Fruit fly (Drosophila melanogaster) whole organism, prepupa: Measurements from ENCODE around the gene BOD1.

Experiments used
- Blimp-1 ChIP-seq: fragments of 200-800 bp; sonication (Bioruptor generic); optimal IDR thresholded peaks from 3 replicates; lab custom pipeline; 2017; ENCODE audit warnings: missing biosample characterization, missing genetic modification characterization, mild to moderate bottlenecking, moderate library complexity, missing genetic modification reagents
- CG10631 ChIP-seq: fragments of 200-800 bp; sonication (Bioruptor generic); optimal IDR thresholded peaks from 2 replicates; lab custom pipeline; 2016; ENCODE audit warnings: missing biosample characterization, missing genetic modification characterization
- CG10669 ChIP-seq: fragments of 200-800 bp; sonication (Bioruptor generic); optimal IDR thresholded peaks from 3 replicates; lab custom pipeline; 2018; ENCODE audit warnings: missing biosample characterization, mild to moderate bottlenecking, missing genetic modification characterization, moderate library complexity
- CG11294 ChIP-seq: fragments of 200-800 bp; sonication (Bioruptor generic); IDR thresholded peaks from 2 replicates; pipeline ENCODE4 v1.3.6; 2022; ENCODE audit warnings: missing biosample characterization, missing genetic modification characterization
- CG11902 ChIP-seq: fragments of 200-800 bp; sonication (Bioruptor generic); optimal IDR thresholded peaks from 3 replicates; lab custom pipeline; 2016; ENCODE audit warnings: missing biosample characterization, missing genetic modification characterization
- CG1621 ChIP-seq: fragments of 200-800 bp; sonication (Bioruptor generic); optimal IDR thresholded peaks from 3 replicates; lab custom pipeline; 2018; ENCODE audit warnings: missing biosample characterization, mild to moderate bottlenecking, missing genetic modification characterization
- CG16779 ChIP-seq: fragments of 200-800 bp; sonication (Bioruptor generic); optimal IDR thresholded peaks from 3 replicates; lab custom pipeline; 2017; ENCODE audit warnings: missing biosample characterization, mild to moderate bottlenecking, missing genetic modification characterization
- CG31627 ChIP-seq: fragments of 200-800 bp; sonication (Bioruptor generic); optimal IDR thresholded peaks from 3 replicates; lab custom pipeline; 2016; ENCODE audit warnings: missing biosample characterization, missing genetic modification characterization
- CG32006 ChIP-seq: fragments of 200-800 bp; sonication (Bioruptor generic); optimal IDR thresholded peaks from 3 replicates; lab custom pipeline; 2017; ENCODE audit warnings: missing biosample characterization, mild to moderate bottlenecking, missing genetic modification characterization
- CG34406 ChIP-seq: fragments of 200-800 bp; sonication (Bioruptor generic); optimal IDR thresholded peaks from 3 replicates; lab custom pipeline; 2016; ENCODE audit warnings: missing biosample characterization, missing genetic modification characterization
- CG3919 ChIP-seq: fragments of 200-800 bp; sonication (Bioruptor generic); optimal IDR thresholded peaks from 3 replicates; lab custom pipeline; 2016; ENCODE audit warnings: missing biosample characterization, missing genetic modification characterization
- CG6163 ChIP-seq: fragments of 200-800 bp; sonication (Bioruptor generic); IDR thresholded peaks from 3 replicates; pipeline ENCODE4 v1.3.6; 2022; ENCODE audit warnings: missing biosample characterization, missing genetic modification characterization
- CG6792 ChIP-seq: fragments of 200-800 bp; sonication (Bioruptor generic); optimal IDR thresholded peaks from 3 replicates; lab custom pipeline; 2016; ENCODE audit warnings: missing biosample characterization, missing genetic modification characterization
- CG6808 ChIP-seq: fragments of 200-800 bp; sonication (Bioruptor generic); optimal IDR thresholded peaks from 3 replicates; lab custom pipeline; 2017; ENCODE audit warnings: missing biosample characterization, missing genetic modification characterization, mild to moderate bottlenecking, moderate library complexity, missing genetic modification reagents
- CG6854 ChIP-seq: fragments of 200-800 bp; sonication (Bioruptor generic); optimal IDR thresholded peaks from 2 replicates; lab custom pipeline; 2017; ENCODE audit warnings: missing biosample characterization, mild to moderate bottlenecking, missing genetic modification characterization
- CG8119 ChIP-seq: fragments of 200-800 bp; sonication (Bioruptor generic); IDR thresholded peaks from 3 replicates; pipeline ENCODE4 v1.3.6; 2022; ENCODE audit warnings: missing biosample characterization, missing genetic modification characterization
- CG9139 ChIP-seq: fragments of 200-800 bp; sonication (Bioruptor generic); optimal IDR thresholded peaks from 3 replicates; lab custom pipeline; 2017; ENCODE audit warnings: missing biosample characterization, mild to moderate bottlenecking, missing genetic modification characterization
- Eip78C ChIP-seq: fragments of 200-800 bp; sonication (Bioruptor generic); peaks from one replicate; lab custom pipeline; 2016; ENCODE audit warnings: missing biosample characterization, missing genetic modification characterization
- Eip93F ChIP-seq: fragments of 200-800 bp; sonication (Bioruptor generic); optimal IDR thresholded peaks from 2 replicates; lab custom pipeline; 2016; ENCODE audit warnings: missing biosample characterization, mild to moderate bottlenecking, missing genetic modification characterization
- Ets21C ChIP-seq: fragments of 200-800 bp; sonication (Bioruptor generic); optimal IDR thresholded peaks from 3 replicates; lab custom pipeline; 2016; ENCODE audit warnings: missing biosample characterization, missing genetic modification characterization
- Ets96B ChIP-seq: fragments of 200-800 bp; optimal IDR thresholded peaks from 2 replicates; lab custom pipeline; 2019; ENCODE audit warnings: missing biosample characterization, mild to moderate bottlenecking, missing genetic modification characterization, moderate library complexity
- Gug ChIP-seq: fragments of 200-800 bp; sonication (Bioruptor generic); IDR thresholded peaks from 2 replicates; pipeline ENCODE4 v1.3.6; 2022; ENCODE audit warnings: missing biosample characterization, missing genetic modification characterization
- Hr4 ChIP-seq: fragments of 200-800 bp; sonication (Bioruptor generic); optimal IDR thresholded peaks from 3 replicates; lab custom pipeline; 2016; ENCODE audit warnings: missing biosample characterization, missing genetic modification characterization
- Lpt ChIP-seq: fragments of 200-800 bp; sonication (Bioruptor generic); optimal IDR thresholded peaks from 3 replicates; lab custom pipeline; 2016; ENCODE audit warnings: missing biosample characterization, missing genetic modification characterization
- Met ChIP-seq: fragments of 200-800 bp; sonication (Bioruptor generic); optimal IDR thresholded peaks from 3 replicates; lab custom pipeline; 2016; ENCODE audit warnings: missing biosample characterization, missing genetic modification characterization
- Smox ChIP-seq: fragments of 200-800 bp; sonication (Bioruptor generic); optimal IDR thresholded peaks from 3 replicates; lab custom pipeline; 2016; ENCODE audit warnings: missing biosample characterization, missing genetic modification characterization
- Sox102F ChIP-seq: fragments of 200-800 bp; sonication (Bioruptor generic); optimal IDR thresholded peaks from 2 replicates; lab custom pipeline; 2016; ENCODE audit warnings: missing biosample characterization, mild to moderate bottlenecking, missing genetic modification characterization
- Sox14 ChIP-seq: fragments of 200-800 bp; sonication (Bioruptor generic); optimal IDR thresholded peaks from 3 replicates; lab custom pipeline; 2016; ENCODE audit warnings: missing biosample characterization, missing genetic modification characterization
- Sox15 ChIP-seq: fragments of 200-800 bp; sonication (Bioruptor generic); optimal IDR thresholded peaks from 3 replicates; lab custom pipeline; 2016; ENCODE audit warnings: missing biosample characterization, missing genetic modification characterization
- achi ChIP-seq: fragments of 200-800 bp; sonication (Bioruptor generic); optimal IDR thresholded peaks from 3 replicates; lab custom pipeline; 2016; ENCODE audit warnings: missing biosample characterization, missing genetic modification characterization
- cyc ChIP-seq: fragments of 200-800 bp; sonication (Bioruptor generic); optimal IDR thresholded peaks from 3 replicates; lab custom pipeline; 2016; ENCODE audit warnings: missing biosample characterization, missing genetic modification characterization
- dsx ChIP-seq: fragments of 200-800 bp; optimal IDR thresholded peaks from 3 replicates; lab custom pipeline; 2019; ENCODE audit warnings: missing biosample characterization, mild to moderate bottlenecking, missing genetic modification characterization, moderate library complexity; ENCODE audit not compliant: poor library complexity, severe bottlenecking
- esn ChIP-seq: fragments of 200-800 bp; sonication (Bioruptor generic); optimal IDR thresholded peaks from 2 replicates; lab custom pipeline; 2016; ENCODE audit warnings: missing biosample characterization, mild to moderate bottlenecking, missing genetic modification characterization, moderate library complexity
- fd59A ChIP-seq: fragments of 200-800 bp; sonication (Bioruptor generic); optimal IDR thresholded peaks from 2 replicates; lab custom pipeline; 2017; ENCODE audit warnings: missing biosample characterization, mild to moderate bottlenecking, missing genetic modification characterization, missing genetic modification reagents
- fkh ChIP-seq: fragments of 200-800 bp; sonication (Bioruptor generic); optimal IDR thresholded peaks from 3 replicates; lab custom pipeline; 2017; ENCODE audit warnings: missing biosample characterization, mild to moderate bottlenecking, missing genetic modification characterization, moderate library complexity
- lz ChIP-seq: fragments of 200-800 bp; sonication (Bioruptor generic); optimal IDR thresholded peaks from 3 replicates; lab custom pipeline; 2016; ENCODE audit warnings: missing biosample characterization, missing genetic modification characterization
- spab ChIP-seq: fragments of 200-800 bp; sonication (Bioruptor generic); optimal IDR thresholded peaks from 2 replicates; lab custom pipeline; 2017; ENCODE audit warnings: missing biosample characterization, mild to moderate bottlenecking, missing genetic modification characterization, missing genetic modification reagents
- ss ChIP-seq, 2 experiments: fragments of 200-800 bp; sonication (Bioruptor generic); optimal IDR thresholded peaks; 2 replicates in 1 of 2; 3 replicates in 1 of 2; lab custom pipeline; 2017 to 2018; ENCODE audit warnings: mild to moderate bottlenecking in 2 of 2, missing biosample characterization in 2 of 2, missing genetic modification characterization in 2 of 2, moderate library complexity in 1 of 2
- svp ChIP-seq: fragments of 200-800 bp; sonication (Bioruptor generic); peaks from one replicate; lab custom pipeline; 2016; ENCODE audit warnings: missing biosample characterization, missing genetic modification characterization
- topi ChIP-seq: fragments of 200-800 bp; sonication (Bioruptor generic); optimal IDR thresholded peaks from 3 replicates; lab custom pipeline; 2016; ENCODE audit warnings: missing biosample characterization, missing genetic modification characterization
- vri ChIP-seq: fragments of 200-800 bp; sonication (Bioruptor generic); optimal IDR thresholded peaks from 3 replicates; lab custom pipeline; 2016; ENCODE audit warnings: missing biosample characterization, mild to moderate bottlenecking, missing genetic modification characterization

BOD1 gene

dm6 chr3R:27922673-27923175 lies 15.3 kb upstream of the BOD1 start, which contains the start of gene RpL4 (continued):
- TF ChIP-seq Lpt (GFP tag; lab: Kevin White, UChicago): no peak
- TF ChIP-seq Gug: no peak
- TF ChIP-seq Sox102F (GFP tag; lab: Kevin White, UChicago): peak; percentile 82
- peak; percentile 17 for TF ChIP-seq CG10631 (GFP tag; lab: Kevin White, UChicago)
- TF ChIP-seq cyc (GFP tag; lab: Kevin White, UChicago): peak; percentile 70
- TF ChIP-seq CG1621 (tag; lab: Kevin White, UChicago): peak; percentile 70
- peak; percentile 59 for TF ChIP-seq CG6808
- TF ChIP-seq CG6792 (GFP tag; lab: Kevin White, UChicago): peak; percentile 56

- TF ChIP-seq CG6808 (peak; percentile 33), svp (GFP tag; lab: Kevin White, UChicago) (peak; percentile 82), topi (GFP tag; lab: Kevin White, UChicago) (peak; percentile 23), CG11902 (GFP tag; lab: Kevin White, UChicago) (no peak), spab (GFP tag; lab: Kevin White, UChicago) (peak; percentile 27), Smox (GFP tag; lab: Kevin White, UChicago) (no peak), CG6792 (GFP tag; lab: Kevin White, UChicago) (no peak), fkh (GFP tag; lab: Kevin White, UChicago) (peak; percentile 12), CG6163 (GFP tag; lab: Robert Waterston, UW) (peak; percentile 67; the same call in 2 of the 3 replicates), ss (GFP tag; optimal IDR thresholded peaks at IDR 0.05; lab: Kevin White, UChicago) (peak; percentile 42 to 68), Sox14 (GFP tag; lab: Kevin White, UChicago) (peak; percentile 82), Ets21C (GFP tag; lab: Kevin White, UChicago) (no peak), CG6854 (GFP tag; lab: Kevin White, UChicago) (peak; percentile 3), Met (GFP tag; lab: Kevin White, UChicago) (peak; percentile 4), dsx (GFP tag; lab: Kevin White, UChicago) (peak; percentile 5), CG1621 (tag; lab: Kevin White, UChicago) (peak; percentile 47), achi (no peak), Blimp-1 (GFP tag; lab: Kevin White, UChicago) (no peak), Eip93F (peak; percentile 43), Sox102F (GFP tag; lab: Kevin White, UChicago) (peak; percentile 32), CG9139 (GFP tag; lab: Kevin White, UChicago) (peak; percentile 55), CG11294 (GFP tag; lab: Robert Waterston, UW) (no peak), esn (GFP tag; lab: Kevin White, UChicago) (peak; percentile 38), CG16779 (tag; lab: Kevin White, UChicago) (no peak), CG10669 (peak; percentile 1), vri (peak; percentile 50), Ets96B (tag; lab: Kevin White, UChicago) (no peak), CG8119 (GFP tag; lab: Robert Waterston, UW) (0 out of 3 replicates have a peak, but pooled peaks have one; percentile 12), Eip78C (GFP tag; lab: Kevin White, UChicago) (peak; percentile 60)
- TF ChIP-seq, all 60 proteins: peak for 20
Measured at dm6 chr3R:27925000-27925970, 12.8 kb upstream of the BOD1 start, which contains the start of gene mino. mino (plus strand) TSS chr3R:27925191.

- peak; percentile 78 for TF ChIP-seq Eip78C (GFP tag; lab: Kevin White, UChicago)
- TF ChIP-seq CG6792 (GFP tag; lab: Kevin White, UChicago): peak; percentile 34
- TF ChIP-seq CG10631 (GFP tag; lab: Kevin White, UChicago): peak; percentile 40
- no peak for TF ChIP-seq CG34406 (GFP tag; lab: Kevin White, UChicago)
- peak; percentile 62 for TF ChIP-seq CG32006 (GFP tag; lab: Kevin White, UChicago)
- 0 out of 3 replicates have a peak, but pooled peaks have one; percentile 31 for TF ChIP-seq CG8119 (GFP tag; lab: Robert Waterston, UW)
- no peak for TF ChIP-seq CG6808
- TF ChIP-seq lz (GFP tag; lab: Kevin White, UChicago): peak; percentile 1
- peak; percentile 61 for TF ChIP-seq svp (GFP tag; lab: Kevin White, UChicago)
- TF ChIP-seq CG11294 (GFP tag; lab: Robert Waterston, UW): no peak
- TF ChIP-seq Blimp-1 (GFP tag; lab: Kevin White, UChicago): no peak
- peak; percentile 35 for TF ChIP-seq CG31627 (GFP tag; lab: Kevin White, UChicago)
- TF ChIP-seq fd59A: peak; percentile 10
- TF ChIP-seq cyc (GFP tag; lab: Kevin White, UChicago): peak; percentile 27
- TF ChIP-seq Smox (GFP tag; lab: Kevin White, UChicago): no peak
- no peak for TF ChIP-seq Ets21C (GFP tag; lab: Kevin White, UChicago)
- peak; percentile 19; the same call in 1 of the 2 replicates for TF ChIP-seq Gug
- peak; percentile 44 for TF ChIP-seq Hr4 (GFP tag; lab: Kevin White, UChicago)
- TF ChIP-seq CG3919 (GFP tag; lab: Kevin White, UChicago): peak; percentile 14
- peak; percentile 32 for TF ChIP-seq Sox15 (GFP tag; lab: Kevin White, UChicago)
- TF ChIP-seq CG11902 (GFP tag; lab: Kevin White, UChicago): peak; percentile 4
- TF ChIP-seq vri: no peak
- TF ChIP-seq esn (GFP tag; lab: Kevin White, UChicago): peak; percentile 38
Measured at dm6 chr3R:27925971-27926533, 12.0 kb upstream of the BOD1 start.
